Worm (Caenorhabditis elegans): ENCODE data around the gene F56A8.9.

The F56A8.9 gene

ce11 chrIII:13268856-13269255 is 14.4 kb downstream of the F56A8.9 start, which contains the start of gene cpf-2 (continued):
- TF ChIP-seq attf-5 (GFP tag; optimal IDR thresholded peaks at IDR 0.05) (peak; percentile 41), nhr-80 (tag; optimal IDR thresholded peaks at IDR 0.05) (no peak), rcor-1 (GFP tag; IDR thresholded peaks at IDR 0.05) (peak; percentile 23; the same call in 1 of the 2 replicates), bed-1 (GFP tag; IDR thresholded peaks at IDR 0.05) (no peak), mxl-1 (tag; optimal IDR thresholded peaks at IDR 0.05) (no peak), F10E7.11 (tag; optimal IDR thresholded peaks at IDR 0.05) (no peak), unc-62 (GFP tag; optimal IDR thresholded peaks at IDR 0.05) (no peak), lag-1 (GFP tag; IDR thresholded peaks at IDR 0.05) (no peak), nfyb-1 (GFP tag; IDR thresholded peaks at IDR 0.05) (peak; percentile 48; the same call in 1 of the 2 replicates), lin-54 (GFP tag; optimal IDR thresholded peaks at IDR 0.05) (peak; percentile 66), T07F8.4 (tag; optimal IDR thresholded peaks at IDR 0.05) (no peak), ama-1 (optimal IDR thresholded peaks at IDR 0.05) (no peak), ama-1 (GFP tag; optimal IDR thresholded peaks at IDR 0.05) (peak in 1 of 2 experiments; percentile 34), egl-18 (GFP tag; IDR thresholded peaks at IDR 0.05) (no peak), dpff-1 (tag; optimal IDR thresholded peaks at IDR 0.05) (no peak), C06A6.2 (GFP tag; conservative IDR thresholded peaks at IDR 0.05) (peak; percentile 67), F23B12.7 (tag; optimal IDR thresholded peaks at IDR 0.05; ENCODE audit: insufficient read depth) (no peak), cebp-1 (GFP tag; IDR thresholded peaks at IDR 0.05) (no peak), cebp-1 (tag; optimal IDR thresholded peaks at IDR 0.05) (peak; percentile 69), hrde-1 (tag; optimal IDR thresholded peaks at IDR 0.05; ENCODE audit: borderline replicate concordance) (peak; percentile 1), madf-10 (tag; optimal IDR thresholded peaks at IDR 0.05) (peak; percentile 23), hlh-26 (GFP tag; conservative IDR thresholded peaks at IDR 0.05) (no peak), ZK185.1 (tag; optimal IDR thresholded peaks at IDR 0.05; ENCODE audit: poor library complexity, severe bottlenecking) (peak; percentile 55), unc-130 (GFP tag; optimal IDR thresholded peaks at IDR 0.05) (peak; percentile 29), die-1 (tag; optimal IDR thresholded peaks at IDR 0.05) (no peak), ceh-79 (tag; optimal IDR thresholded peaks at IDR 0.05) (no peak), nhr-120 (GFP tag; IDR thresholded peaks at IDR 0.05) (no peak), attf-3 (GFP tag; conservative IDR thresholded peaks at IDR 0.05) (no peak), madf-6 (GFP tag; IDR thresholded peaks at IDR 0.05) (peak; percentile 53), ekl-4 (GFP tag; IDR thresholded peaks at IDR 0.05) (peak; percentile 60), hmg-1.2 (GFP tag; IDR thresholded peaks at IDR 0.05) (peak; percentile 43), lin-35 (GFP tag; optimal IDR thresholded peaks at IDR 0.05) (peak in 1 of 3 experiments; percentile 35), lir-1 (GFP tag; conservative IDR thresholded peaks at IDR 0.05) (no peak), chd-7 (tag; optimal IDR thresholded peaks at IDR 0.05) (peak; percentile 13), lin-40 (tag; optimal IDR thresholded peaks at IDR 0.05) (peak; percentile 70), tbp1 (GFP tag; optimal IDR thresholded peaks at IDR 0.05) (peak; percentile 41), B0336.3 (GFP tag; IDR thresholded peaks at IDR 0.05) (peak; percentile 41; the same call in 1 of the 2 replicates)

ce11 chrIII:13270896-13271295 is 16.4 kb downstream of the F56A8.9 start:
- TF ChIP-seq attf-6 (GFP tag; IDR thresholded peaks at IDR 0.05) (no peak), lin-40 (tag; optimal IDR thresholded peaks at IDR 0.05) (peak; percentile 14), unc-62 (GFP tag; optimal IDR thresholded peaks at IDR 0.05) (no peak), fkh-3 (tag; optimal IDR thresholded peaks at IDR 0.05) (no peak)

Data from whole organism, young adult.